Worm (Caenorhabditis elegans) whole organism, L4 larva: ENCODE data around the gene sap-49.

Experiments
- D1046.2 ChIP-seq: fragments of 200-800 bp; sonication (Bioruptor generic); IDR thresholded peaks from 2 replicates; pipeline ENCODE4 v1.3.6; 2022; ENCODE audit warnings: missing genetic modification characterization, missing compliant biosample characterization
- F49E8.2 ChIP-seq: sonication (generic microtip); optimal IDR thresholded peaks from 2 replicates; lab custom pipeline; 2016; ENCODE audit warnings: missing compliant biosample characterization, mild to moderate bottlenecking, missing genetic modification characterization, borderline replicate concordance
- Y48G9A.11 ChIP-seq: fragments of 200-800 bp; sonication (Bioruptor generic); IDR thresholded peaks from 2 replicates; pipeline ENCODE4 v1.3.6; 2022; ENCODE audit warnings: missing genetic modification reagents, missing genetic modification characterization, missing compliant biosample characterization
- ZK546.5 ChIP-seq, 2 experiments: sonication (generic microtip); optimal IDR thresholded peaks; 2 replicates each; lab custom pipeline; 2017; ENCODE audit warnings: missing biosample characterization in 2 of 2, missing genetic modification characterization in 2 of 2
- ceh-20 ChIP-seq: fragments of 200-800 bp; sonication (Bioruptor generic); IDR thresholded peaks from 2 replicates; pipeline ENCODE4 v1.3.6; 2022; ENCODE audit warnings: missing genetic modification reagents, missing genetic modification characterization, missing compliant biosample characterization
- ces-1 ChIP-seq: fragments of 150-350 bp; sonication (generic microtip); optimal IDR thresholded peaks from 4 replicates; lab custom pipeline; 2014; ENCODE audit warnings: missing biosample characterization, missing genetic modification reagents, missing genetic modification characterization
- ctbp-1 ChIP-seq: fragments of 200-800 bp; sonication (Bioruptor generic); IDR thresholded peaks from 2 replicates; pipeline ENCODE4 v1.3.6; 2022; ENCODE audit warnings: missing genetic modification reagents, missing genetic modification characterization, missing compliant biosample characterization
- daf-16 ChIP-seq, 3 experiments: sonication (generic microtip); optimal IDR thresholded peaks; 2 replicates each; lab custom pipeline; 2016 to 2017; ENCODE audit warnings: missing genetic modification characterization in 3 of 3, missing genetic modification reagents in 3 of 3, mild to moderate bottlenecking in 2 of 3, missing compliant biosample characterization in 2 of 3, missing biosample characterization in 1 of 3, moderate library complexity in 1 of 3
- dmd-6 ChIP-seq: fragments of 200-800 bp; sonication (Bioruptor generic); IDR thresholded peaks from 2 replicates; pipeline ENCODE4 v1.3.6; 2022; ENCODE audit warnings: missing genetic modification reagents, missing genetic modification characterization, missing compliant biosample characterization
- dpl-1 ChIP-seq: fragments of 150-350 bp; optimal IDR thresholded peaks from 2 replicates; lab custom pipeline; 2014; ENCODE audit warnings: missing biosample characterization, missing genetic modification reagents, missing genetic modification characterization
- dve-1 ChIP-seq: sonication (generic microtip); optimal IDR thresholded peaks from 2 replicates; lab custom pipeline; 2017; ENCODE audit warnings: antibody characterized with exemption, mild to moderate bottlenecking, missing genetic modification characterization, missing compliant biosample characterization; ENCODE audit not compliant: insufficient read depth
- egl-27 ChIP-seq: sonication (generic microtip); optimal IDR thresholded peaks from 3 replicates; lab custom pipeline; 2017; ENCODE audit warnings: missing biosample characterization, missing genetic modification reagents, missing genetic modification characterization
- fkh-10 ChIP-seq: fragments of 150-350 bp; optimal IDR thresholded peaks from 2 replicates; lab custom pipeline; 2014; ENCODE audit warnings: missing biosample characterization, missing genetic modification reagents, missing genetic modification characterization
- gei-8 ChIP-seq: fragments of 200-800 bp; sonication (Bioruptor generic); optimal IDR thresholded peaks from 2 replicates; lab custom pipeline; 2018; ENCODE audit warnings: mild to moderate bottlenecking, missing genetic modification characterization, missing compliant biosample characterization
- hlh-11 ChIP-seq: fragments of 200-800 bp; sonication (Bioruptor generic); optimal IDR thresholded peaks from 2 replicates; lab custom pipeline; 2018; ENCODE audit warnings: mild to moderate bottlenecking, missing genetic modification characterization, missing compliant biosample characterization
- hlh-30 ChIP-seq: sonication (generic microtip); optimal IDR thresholded peaks from 2 replicates; lab custom pipeline; 2017; ENCODE audit warnings: antibody characterized with exemption, mild to moderate bottlenecking, missing genetic modification characterization, missing compliant biosample characterization; ENCODE audit not compliant: insufficient read depth
- hmg-1.1 ChIP-seq: fragments of 200-800 bp; sonication (Bioruptor generic); IDR thresholded peaks from 2 replicates; pipeline ENCODE4 v1.3.6; 2022; ENCODE audit warnings: missing genetic modification reagents, missing genetic modification characterization, missing compliant biosample characterization
- lin-15B ChIP-seq: fragments of 150-350 bp; sonication (generic microtip); optimal IDR thresholded peaks from 3 replicates; lab custom pipeline; 2014; ENCODE audit warnings: missing biosample characterization, missing genetic modification characterization
- lin-29 ChIP-seq: fragments of 200-800 bp; sonication (Bioruptor generic); IDR thresholded peaks from 2 replicates; pipeline ENCODE4 v1.3.6; 2022; ENCODE audit warnings: missing genetic modification reagents, missing genetic modification characterization, missing compliant biosample characterization
- lin-38 ChIP-seq: fragments of 200-800 bp; sonication (Bioruptor generic); IDR thresholded peaks from 2 replicates; pipeline ENCODE4 v1.3.6; 2022; ENCODE audit warnings: missing genetic modification reagents, missing genetic modification characterization, missing compliant biosample characterization
- lsy-2 ChIP-seq, 2 experiments: fragments of 150-350 bp in 1 of 2; sonication (generic microtip) in 1 of 2; optimal IDR thresholded peaks; 2 replicates each; lab custom pipeline; 2014 to 2017; ENCODE audit warnings: missing biosample characterization in 2 of 2, missing genetic modification characterization in 2 of 2
- madf-5 ChIP-seq, 2 experiments: fragments of 200-800 bp; sonication (Bioruptor generic); IDR thresholded peaks; 2 replicates each; pipeline ENCODE4 v1.3.6; 2022; ENCODE audit warnings: missing compliant biosample characterization in 2 of 2, missing genetic modification characterization in 2 of 2
- nhr-10 ChIP-seq: fragments of 150-350 bp; optimal IDR thresholded peaks from 2 replicates; lab custom pipeline; 2014; ENCODE audit warnings: missing biosample characterization, missing genetic modification characterization
- nhr-102 ChIP-seq: sonication (generic microtip); optimal IDR thresholded peaks from 2 replicates; lab custom pipeline; 2016; ENCODE audit warnings: mild to moderate bottlenecking, missing genetic modification characterization, moderate library complexity, missing compliant biosample characterization
- nhr-237 ChIP-seq: sonication (generic microtip); optimal IDR thresholded peaks from 2 replicates; lab custom pipeline; 2017; ENCODE audit warnings: missing biosample characterization, missing genetic modification characterization
- nhr-25 ChIP-seq: sonication (generic microtip); optimal IDR thresholded peaks from 2 replicates; lab custom pipeline; 2017; ENCODE audit warnings: missing genetic modification characterization, mild to moderate bottlenecking, missing compliant biosample characterization, antibody characterized with exemption, moderate library complexity, borderline replicate concordance; ENCODE audit not compliant: insufficient read depth
- nhr-28 ChIP-seq: fragments of 150-350 bp; optimal IDR thresholded peaks from 2 replicates; lab custom pipeline; 2014; ENCODE audit warnings: missing biosample characterization, missing genetic modification characterization
- nhr-48 ChIP-seq: sonication (generic microtip); optimal IDR thresholded peaks from 2 replicates; lab custom pipeline; 2016; ENCODE audit warnings: mild to moderate bottlenecking, missing genetic modification characterization, missing compliant biosample characterization
- nhr-6 ChIP-seq: fragments of 150-350 bp; optimal IDR thresholded peaks from 2 replicates; lab custom pipeline; 2014; ENCODE audit warnings: missing biosample characterization, missing genetic modification characterization
- nhr-76 ChIP-seq: fragments of 150-350 bp; optimal IDR thresholded peaks from 2 replicates; lab custom pipeline; 2014; ENCODE audit warnings: missing biosample characterization, missing genetic modification characterization
- nhr-77 ChIP-seq: fragments of 150-350 bp; optimal IDR thresholded peaks from 2 replicates; lab custom pipeline; 2014; ENCODE audit warnings: missing biosample characterization, missing genetic modification characterization
- php-3 ChIP-seq: fragments of 200-800 bp; sonication (Bioruptor generic); IDR thresholded peaks from 2 replicates; pipeline ENCODE4 v1.3.6; 2022; ENCODE audit warnings: missing genetic modification reagents, missing genetic modification characterization, missing compliant biosample characterization
- pqm-1 ChIP-seq: sonication (generic microtip); optimal IDR thresholded peaks from 2 replicates; lab custom pipeline; 2017; ENCODE audit warnings: missing biosample characterization, missing genetic modification characterization
- rbr-2 ChIP-seq: sonication (generic microtip); optimal IDR thresholded peaks from 2 replicates; lab custom pipeline; 2016; ENCODE audit warnings: missing genotype, missing genetic modification characterization, missing compliant biosample characterization
- snpc-4 ChIP-seq: fragments of 150-350 bp; optimal IDR thresholded peaks from 2 replicates; lab custom pipeline; 2014; ENCODE audit warnings: missing biosample characterization, missing genetic modification characterization
- spr-3 ChIP-seq: fragments of 200-800 bp; sonication (Bioruptor generic); optimal IDR thresholded peaks from 2 replicates; lab custom pipeline; 2018; ENCODE audit warnings: mild to moderate bottlenecking, missing genetic modification characterization, missing compliant biosample characterization
- vab-7 ChIP-seq: fragments of 200-800 bp; sonication (Bioruptor generic); IDR thresholded peaks from 2 replicates; pipeline ENCODE4 v1.3.6; 2022; ENCODE audit warnings: missing genetic modification reagents, missing genetic modification characterization, missing compliant biosample characterization
- ztf-11 ChIP-seq: fragments of 150-350 bp; optimal IDR thresholded peaks from 2 replicates; lab custom pipeline; 2014; ENCODE audit warnings: missing biosample characterization, missing genetic modification characterization
- ztf-7 ChIP-seq: fragments of 150-350 bp; optimal IDR thresholded peaks from 2 replicates; lab custom pipeline; 2014; ENCODE audit warnings: missing biosample characterization, missing genetic modification characterization

The sap-49 gene

ce11 chrII:8075324-8075810, 39.8 kb upstream of the sap-49 start, which contains the start of gene K02C4.2 (continued):
- TF ChIP-seq ctbp-1 (GFP tag; lab: Robert Waterston, UW) (peak; percentile 47; the same call in 1 of the 2 replicates), hmg-1.1 (GFP tag; lab: Robert Waterston, UW) (peak; percentile 82), nhr-6 (peak; percentile 76), F49E8.2 (tag; lab: Kevin White, UChicago) (peak; percentile 45), spr-3 (GFP tag; lab: Kevin White, UChicago) (peak; percentile 64), nhr-77 (tag; lab: Kevin White, UChicago) (peak; percentile 35), daf-16 (GFP tag; optimal IDR thresholded peaks at IDR 0.05; lab: Kevin White, UChicago) (peak; percentile 70 to 89), daf-16 (tag; optimal IDR thresholded peaks at IDR 0.05; lab: Kevin White, UChicago) (peak; percentile 86), gei-8 (peak; percentile 82), ceh-20 (GFP tag; lab: Robert Waterston, UW) (peak; percentile 79), egl-27 (tag; lab: Kevin White, UChicago) (no peak), D1046.2 (peak; percentile 88), lin-29 (0 out of 2 replicates have a peak, but pooled peaks have one; percentile 40)
- TF ChIP-seq, all 104 proteins: peak for 69

- no peak for TF ChIP-seq snpc-4 (tag; lab: Kevin White, UChicago)
- TF ChIP-seq php-3, result 0 out of 2 replicates have a peak, but pooled peaks have one; percentile 31
- peak; percentile 2 for TF ChIP-seq hlh-30 (tag; lab: Kevin White, UChicago)
- peak; percentile 36; the same call in 1 of the 2 replicates for TF ChIP-seq dmd-6 (GFP tag; lab: Robert Waterston, UW)
- peak; percentile 77 for TF ChIP-seq dve-1
- TF ChIP-seq daf-16 (GFP tag; optimal IDR thresholded peaks at IDR 0.05; lab: Kevin White, UChicago), result no peak
- peak; percentile 91 for TF ChIP-seq daf-16 (tag; optimal IDR thresholded peaks at IDR 0.05; lab: Kevin White, UChicago)
- peak; percentile 7 for TF ChIP-seq nhr-28
- TF ChIP-seq hlh-11 (tag; lab: Kevin White, UChicago), result peak; percentile 38
- TF ChIP-seq nhr-77 (tag; lab: Kevin White, UChicago), result no peak
- TF ChIP-seq, all 104 proteins: peak for 7
Measured at ce11 chrII:8074058-8074457, 38.5 kb upstream of the sap-49 start.

- TF ChIP-seq dve-1 (peak; percentile 48), dmd-6 (GFP tag; lab: Robert Waterston, UW) (peak; percentile 45), nhr-76 (tag; lab: Kevin White, UChicago) (no peak), Y48G9A.11 (no peak), vab-7 (GFP tag; lab: Robert Waterston, UW) (no peak), fkh-10 (GFP tag; lab: Kevin White, UChicago) (no peak), pqm-1 (tag; lab: Kevin White, UChicago) (peak; percentile 66), daf-16 (GFP tag; optimal IDR thresholded peaks at IDR 0.05; lab: Kevin White, UChicago) (no peak), daf-16 (tag; optimal IDR thresholded peaks at IDR 0.05; lab: Kevin White, UChicago) (peak; percentile 29)
Measured at ce11 chrII:8073222-8073621, 37.7 kb upstream of the sap-49 start, which contains the start of gene gpcp-2. Gene gpcp-2, minus strand, starts transcription at chrII:8073374.

- no peak for TF ChIP-seq ZK546.5 (tag; optimal IDR thresholded peaks at IDR 0.05; lab: Kevin White, UChicago)
- TF ChIP-seq hlh-30 (tag; lab: Kevin White, UChicago), result peak; percentile 94
- peak; percentile 74; the same call in 1 of the 2 replicates for TF ChIP-seq ceh-20 (GFP tag; lab: Robert Waterston, UW)
- no peak for TF ChIP-seq dpl-1
- 0 out of 2 replicates have a peak, but pooled peaks have one; percentile 28 for TF ChIP-seq lin-38
- TF ChIP-seq ztf-7 (tag; lab: Kevin White, UChicago), result no peak
- peak; percentile 81 for TF ChIP-seq nhr-48 (tag; lab: Kevin White, UChicago)
- peak in 1 of 2 experiments; percentile 66 for TF ChIP-seq lsy-2 (tag; optimal IDR thresholded peaks at IDR 0.05; lab: Kevin White, UChicago)
- TF ChIP-seq nhr-102 (tag; lab: Kevin White, UChicago), result no peak
- no peak for TF ChIP-seq ztf-11 (tag; lab: Kevin White, UChicago)
- TF ChIP-seq php-3, result no peak
- TF ChIP-seq snpc-4 (tag; lab: Kevin White, UChicago), result no peak
- no peak for TF ChIP-seq lin-15B (tag; lab: Kevin White, UChicago)
- no peak for TF ChIP-seq egl-27 (tag; lab: Kevin White, UChicago)
- no peak for TF ChIP-seq nhr-76 (tag; lab: Kevin White, UChicago)
- no peak for TF ChIP-seq madf-5 (GFP tag; IDR thresholded peaks at IDR 0.05; lab: Robert Waterston, UW)
- TF ChIP-seq dmd-6 (GFP tag; lab: Robert Waterston, UW), result 0 out of 2 replicates have a peak, but pooled peaks have one; percentile 18
- no peak for TF ChIP-seq nhr-25 (tag; lab: Kevin White, UChicago)
- TF ChIP-seq Y48G9A.11, result no peak
- TF ChIP-seq nhr-237 (tag; lab: Kevin White, UChicago), result no peak
- peak; percentile 38 for TF ChIP-seq rbr-2
- no peak for TF ChIP-seq F49E8.2 (tag; lab: Kevin White, UChicago)
- no peak for TF ChIP-seq ces-1 (GFP tag; lab: Kevin White, UChicago)
- peak in 1 of 2 experiments; percentile 63 for TF ChIP-seq daf-16 (GFP tag; optimal IDR thresholded peaks at IDR 0.05; lab: Kevin White, UChicago)
- TF ChIP-seq daf-16 (tag; optimal IDR thresholded peaks at IDR 0.05; lab: Kevin White, UChicago), result no peak
- no peak for TF ChIP-seq gei-8
- TF ChIP-seq nhr-10, result no peak
Measured at ce11 chrII:8071801-8072544, 36.4 kb upstream of the sap-49 start.
